Worm (Caenorhabditis elegans) whole organism, mixed stage, embryonic: ENCODE results near the gene mrpl-46.

Experiments used
- M03D4.4 ChIP-seq: sonication (generic microtip); optimal IDR thresholded peaks from 2 replicates; lab custom pipeline; 2017; ENCODE audit warnings: mild to moderate bottlenecking, missing genetic modification characterization, missing compliant biosample characterization
- bed-3 ChIP-seq: fragments of 200-800 bp; sonication (Bioruptor generic); optimal IDR thresholded peaks from 3 replicates; lab custom pipeline; 2018; ENCODE audit warnings: mild to moderate bottlenecking, missing genetic modification characterization, moderate library complexity, missing compliant biosample characterization
- blmp-1 ChIP-seq: fragments of 150-350 bp; optimal IDR thresholded peaks from 2 replicates; lab custom pipeline; 2014; ENCODE audit warnings: missing biosample characterization, missing genetic modification characterization
- ceh-39 ChIP-seq: fragments of 150-350 bp; optimal IDR thresholded peaks from 2 replicates; lab custom pipeline; 2014; ENCODE audit warnings: missing biosample characterization, missing genetic modification characterization
- ceh-43 ChIP-seq: fragments of 200-800 bp; sonication (Bioruptor generic); optimal IDR thresholded peaks from 2 replicates; lab custom pipeline; 2018; ENCODE audit warnings: mild to moderate bottlenecking, missing genetic modification characterization, moderate library complexity, missing compliant biosample characterization
- ceh-83 ChIP-seq: fragments of 200-800 bp; sonication (Bioruptor generic); optimal IDR thresholded peaks from 2 replicates; lab custom pipeline; 2018; ENCODE audit warnings: mild to moderate bottlenecking, missing genetic modification characterization, missing compliant biosample characterization
- ces-1 ChIP-seq: fragments of 150-350 bp; optimal IDR thresholded peaks from 2 replicates; lab custom pipeline; 2014; ENCODE audit warnings: missing biosample characterization, missing genetic modification reagents, missing genetic modification characterization
- cnd-1 ChIP-seq: fragments of 200-800 bp; sonication (Bioruptor generic); optimal IDR thresholded peaks from 2 replicates; lab custom pipeline; 2018; ENCODE audit warnings: mild to moderate bottlenecking, missing genetic modification characterization, missing compliant biosample characterization
- drap-1 ChIP-seq: fragments of 200-800 bp; sonication (Bioruptor generic); optimal IDR thresholded peaks from 3 replicates; lab custom pipeline; 2018; ENCODE audit warnings: mild to moderate bottlenecking, missing genetic modification characterization, missing compliant biosample characterization
- elt-1 ChIP-seq: sonication (generic microtip); optimal IDR thresholded peaks from 2 replicates; lab custom pipeline; 2017; ENCODE audit warnings: missing genetic modification characterization, mild to moderate bottlenecking, missing compliant biosample characterization, antibody characterized with exemption, moderate library complexity, borderline replicate concordance; ENCODE audit not compliant: insufficient read depth
- elt-3 ChIP-seq: fragments of 150-350 bp; optimal IDR thresholded peaks from 2 replicates; lab custom pipeline; 2014; ENCODE audit warnings: missing biosample characterization, missing genetic modification characterization
- ham-2 ChIP-seq: fragments of 200-800 bp; sonication (Bioruptor generic); optimal IDR thresholded peaks from 2 replicates; lab custom pipeline; 2018; ENCODE audit warnings: mild to moderate bottlenecking, missing genetic modification characterization, missing compliant biosample characterization
- lin-13 ChIP-seq: fragments of 150-350 bp; optimal IDR thresholded peaks from 2 replicates; lab custom pipeline; 2014; ENCODE audit warnings: missing biosample characterization, missing genetic modification characterization
- lin-32 ChIP-seq: fragments of 200-800 bp; sonication (Bioruptor generic); optimal IDR thresholded peaks from 2 replicates; lab custom pipeline; 2018; ENCODE audit warnings: mild to moderate bottlenecking, missing genetic modification characterization, missing compliant biosample characterization
- lsy-2 ChIP-seq: fragments of 150-350 bp; optimal IDR thresholded peaks from 2 replicates; lab custom pipeline; 2014; ENCODE audit warnings: missing biosample characterization, missing genetic modification characterization
- mab-5 ChIP-seq: fragments of 150-350 bp; optimal IDR thresholded peaks from 2 replicates; lab custom pipeline; 2014; ENCODE audit warnings: missing biosample characterization, missing genetic modification characterization
- mep-1 ChIP-seq: fragments of 150-350 bp; optimal IDR thresholded peaks from 2 replicates; lab custom pipeline; 2017; ENCODE audit warnings: missing biosample characterization, missing genetic modification reagents, missing genetic modification characterization, inconsistent platforms
- mls-2 ChIP-seq: sonication (generic microtip); optimal IDR thresholded peaks from 2 replicates; lab custom pipeline; 2016; ENCODE audit warnings: mild to moderate bottlenecking, missing genetic modification characterization, moderate library complexity, missing compliant biosample characterization
- nhr-12 ChIP-seq: fragments of 150-350 bp; optimal IDR thresholded peaks from 2 replicates; lab custom pipeline; 2014; ENCODE audit warnings: missing biosample characterization, missing genetic modification characterization
- nhr-2 ChIP-seq: fragments of 150-350 bp; optimal IDR thresholded peaks from 2 replicates; lab custom pipeline; 2014; ENCODE audit warnings: missing biosample characterization, missing genetic modification characterization
- nhr-237 ChIP-seq: fragments of 150-350 bp; optimal IDR thresholded peaks from 2 replicates; lab custom pipeline; 2014; ENCODE audit warnings: missing biosample characterization, missing genetic modification characterization
- nhr-28 ChIP-seq: fragments of 150-350 bp; optimal IDR thresholded peaks from 2 replicates; lab custom pipeline; 2014; ENCODE audit warnings: missing biosample characterization, missing genetic modification characterization
- nhr-76 ChIP-seq: sonication (generic microtip); optimal IDR thresholded peaks from 2 replicates; lab custom pipeline; 2017; ENCODE audit warnings: missing biosample characterization, missing genetic modification characterization
- pha-4 ChIP-seq: fragments of 150-350 bp; optimal IDR thresholded peaks from 2 replicates; lab custom pipeline; 2018; ENCODE audit warnings: missing biosample characterization, missing genetic modification reagents, missing genetic modification characterization
- sem-2 ChIP-seq: fragments of 200-800 bp; sonication (Bioruptor generic); optimal IDR thresholded peaks from 2 replicates; lab custom pipeline; 2018; ENCODE audit warnings: mild to moderate bottlenecking, missing genetic modification characterization, missing compliant biosample characterization
- sptf-1 ChIP-seq: sonication (generic microtip); optimal IDR thresholded peaks from 2 replicates; lab custom pipeline; 2017; ENCODE audit warnings: mild to moderate bottlenecking, missing genetic modification characterization, moderate library complexity, missing compliant biosample characterization
- tbx-8 ChIP-seq: fragments of 200-800 bp; sonication (Bioruptor generic); optimal IDR thresholded peaks from 2 replicates; lab custom pipeline; 2018; ENCODE audit warnings: mild to moderate bottlenecking, missing genetic modification characterization, moderate library complexity, missing compliant biosample characterization
- unc-120 ChIP-seq: sonication (generic microtip); optimal IDR thresholded peaks from 2 replicates; lab custom pipeline; 2017; ENCODE audit warnings: missing genetic modification characterization, missing compliant biosample characterization; ENCODE audit not compliant: poor library complexity, severe bottlenecking
- unc-39 ChIP-seq: fragments of 150-350 bp; optimal IDR thresholded peaks from 2 replicates; lab custom pipeline; 2014; ENCODE audit warnings: missing biosample characterization, missing genetic modification characterization
- zip-8 ChIP-seq: fragments of 150-350 bp; optimal IDR thresholded peaks from 2 replicates; lab custom pipeline; 2014; ENCODE audit warnings: missing biosample characterization, missing genetic modification characterization

The mrpl-46 gene

ce11 chrIV:800518-800917, at the start of gene mrpl-46:
Gene mrpl-46 (plus strand): TSS chrIV:800818.
- no peak for TF ChIP-seq mls-2 (tag; lab: Kevin White, UChicago)
- no peak for TF ChIP-seq nhr-12 (tag; lab: Kevin White, UChicago)
- no peak for TF ChIP-seq elt-3 (tag; lab: Kevin White, UChicago)
- no peak for TF ChIP-seq nhr-2
- no peak for TF ChIP-seq ces-1 (GFP tag; lab: Kevin White, UChicago)
- TF ChIP-seq sptf-1 (tag; lab: Kevin White, UChicago), result no peak
- TF ChIP-seq lin-13, result no peak
- no peak for TF ChIP-seq M03D4.4 (tag; lab: Kevin White, UChicago)
- no peak for TF ChIP-seq tbx-8
- no peak for TF ChIP-seq unc-120 (tag; lab: Kevin White, UChicago)
- TF ChIP-seq lsy-2, result no peak
- no peak for TF ChIP-seq drap-1 (GFP tag; lab: Kevin White, UChicago)
- TF ChIP-seq lin-32 (GFP tag; lab: Kevin White, UChicago), result no peak

DNA sequence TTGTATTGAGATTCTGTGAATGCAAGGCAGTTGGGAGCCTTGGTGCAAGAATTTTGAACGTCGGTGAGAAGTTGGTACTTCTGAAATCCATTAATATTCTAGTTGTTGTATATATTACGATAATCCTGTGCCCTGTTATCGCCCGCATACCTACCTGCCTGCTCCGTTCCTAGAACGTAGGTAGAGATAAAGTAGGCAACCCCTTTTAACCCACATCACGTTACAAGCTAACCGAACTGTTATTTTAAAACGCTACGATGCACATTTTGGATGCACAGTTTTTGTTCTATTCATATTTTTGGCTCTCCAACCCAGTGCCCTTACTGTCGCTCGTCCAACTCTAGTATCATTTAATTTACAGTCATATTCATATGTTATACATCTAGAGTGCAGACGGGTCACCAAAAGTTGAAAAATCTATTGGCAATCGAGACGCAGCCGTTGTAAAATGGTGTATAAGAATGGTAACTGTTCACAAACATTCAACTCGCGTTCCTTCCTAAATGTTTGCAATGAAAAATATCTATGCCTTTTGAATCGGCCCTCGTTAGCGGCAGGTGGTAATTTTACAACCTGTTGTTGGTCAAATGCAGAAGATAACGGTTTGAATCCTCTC, 46.2 kb upstream of the mrpl-46 start:
- no peak for TF ChIP-seq nhr-76 (tag; lab: Kevin White, UChicago)
- no peak for TF ChIP-seq ham-2
- no peak for TF ChIP-seq lin-32 (GFP tag; lab: Kevin White, UChicago)
- TF ChIP-seq mls-2 (tag; lab: Kevin White, UChicago), result no peak
- TF ChIP-seq unc-120 (tag; lab: Kevin White, UChicago), result no peak

ce11 chrIV:756421-756820, 44.2 kb upstream of the mrpl-46 start, which contains the start of gene srt-23:
Gene srt-23 (plus strand): TSS chrIV:756721.
- TF ChIP-seq sem-2 (GFP tag; lab: Kevin White, UChicago) (no peak), sptf-1 (tag; lab: Kevin White, UChicago) (no peak), nhr-237 (tag; lab: Kevin White, UChicago) (no peak)

ce11 chrIV:756956-757355, 43.7 kb upstream of the mrpl-46 start:
- no peak for TF ChIP-seq lsy-2
- no peak for TF ChIP-seq cnd-1
- no peak for TF ChIP-seq elt-3 (tag; lab: Kevin White, UChicago)
- TF ChIP-seq tbx-8, result no peak
- TF ChIP-seq unc-39 (tag; lab: Kevin White, UChicago), result no peak
- TF ChIP-seq nhr-2, result no peak
- no peak for TF ChIP-seq pha-4 (tag; lab: Kevin White, UChicago)
- TF ChIP-seq nhr-237 (tag; lab: Kevin White, UChicago), result no peak
- no peak for TF ChIP-seq mab-5 (tag; lab: Kevin White, UChicago)
- TF ChIP-seq zip-8 (tag; lab: Kevin White, UChicago), result no peak
- no peak for TF ChIP-seq mls-2 (tag; lab: Kevin White, UChicago)
- no peak for TF ChIP-seq bed-3 (GFP tag; lab: Kevin White, UChicago)

- TF ChIP-seq lin-32 (GFP tag; lab: Kevin White, UChicago) (no peak), sem-2 (GFP tag; lab: Kevin White, UChicago) (no peak), drap-1 (GFP tag; lab: Kevin White, UChicago) (no peak), nhr-237 (tag; lab: Kevin White, UChicago) (no peak), ceh-43 (GFP tag; lab: Kevin White, UChicago) (no peak), ces-1 (GFP tag; lab: Kevin White, UChicago) (no peak), lin-13 (no peak), ceh-39 (no peak), nhr-76 (tag; lab: Kevin White, UChicago) (no peak), nhr-28 (tag; lab: Kevin White, UChicago) (no peak), lsy-2 (no peak), sptf-1 (tag; lab: Kevin White, UChicago) (no peak), mep-1 (tag; lab: Kevin White, UChicago) (no peak), ceh-83 (no peak), tbx-8 (no peak), blmp-1 (no peak), cnd-1 (no peak), elt-1 (tag; lab: Kevin White, UChicago) (no peak)
- TF ChIP-seq, all 35 proteins: peak for 0
Observed at ce11 chrIV:757548-757947, 43.1 kb upstream of the mrpl-46 start.
